Fruit fly (Drosophila melanogaster): ENCODE results near the gene CG14454.

- TF ChIP-seq Gug (GFP tag; IDR thresholded peaks at IDR 0.05) (no peak), net (GFP tag; optimal IDR thresholded peaks at IDR 0.05) (peak; percentile 33), OdsH (GFP tag; optimal IDR thresholded peaks at IDR 0.05) (no peak), cyc (GFP tag; optimal IDR thresholded peaks at IDR 0.05) (no peak), Blimp-1 (GFP tag; optimal IDR thresholded peaks at IDR 0.05) (peak; percentile 92), Hr4 (GFP tag; optimal IDR thresholded peaks at IDR 0.05) (no peak), CG10631 (GFP tag; optimal IDR thresholded peaks at IDR 0.05) (no peak), eg (GFP tag; IDR thresholded peaks at IDR 0.05) (0 out of 3 replicates have a peak, but pooled peaks have one; percentile 17)
These were observed 35.5 kb upstream of the CG14454 start, which contains the start of the genes CG14450 and CG11367 for dm6 chr3L:22727739-22728335.

All from whole organism, prepupa.